Worm (Caenorhabditis elegans): ENCODE data around the gene Y70C5C.1.

- TF ChIP-seq him-1 (tag; optimal IDR thresholded peaks at IDR 0.05) (no peak), dao-5 (tag; optimal IDR thresholded peaks at IDR 0.05) (no peak), W03F9.2 (tag; optimal IDR thresholded peaks at IDR 0.05) (no peak)
Observed at ce11 chrV:16671190-16671589, 28.8 kb upstream of the Y70C5C.1 start, which contains the start of gene str-61.

Measured in whole organism, L4/young adult.